Worm (Caenorhabditis elegans) whole organism, L2 larva: Measurements from ENCODE around the gene pigx-1.

ENCODE experiments used
- C34F6.9 ChIP-seq: fragments of 150-350 bp; optimal IDR thresholded peaks from 2 replicates; lab custom pipeline; 2014; ENCODE audit warnings: missing biosample characterization, missing genetic modification characterization
- F13H6.1 ChIP-seq: sonication (generic microtip); optimal IDR thresholded peaks from 2 replicates; lab custom pipeline; 2016; ENCODE audit warnings: missing genetic modification characterization, missing compliant biosample characterization
- R02D3.7 ChIP-seq: fragments of 150-350 bp; optimal IDR thresholded peaks from 2 replicates; lab custom pipeline; 2014; ENCODE audit warnings: missing biosample characterization, missing genetic modification characterization
- alr-1 ChIP-seq: fragments of 150-350 bp; optimal IDR thresholded peaks from 2 replicates; lab custom pipeline; 2014; ENCODE audit warnings: missing biosample characterization, missing genetic modification characterization
- aly-2 ChIP-seq: fragments of 150-350 bp; optimal IDR thresholded peaks from 2 replicates; lab custom pipeline; 2014; ENCODE audit warnings: missing biosample characterization, missing genetic modification characterization
- ama-1 ChIP-seq: fragments of 150-350 bp; optimal IDR thresholded peaks from 2 replicates; lab custom pipeline; 2018; ENCODE audit warnings: inconsistent platforms
- ceh-16 ChIP-seq: fragments of 150-350 bp; optimal IDR thresholded peaks from 2 replicates; lab custom pipeline; 2014; ENCODE audit warnings: missing biosample characterization, missing genetic modification characterization
- ceh-82 ChIP-seq: fragments of 150-350 bp; optimal IDR thresholded peaks from 2 replicates; lab custom pipeline; 2014; ENCODE audit warnings: missing biosample characterization, missing genetic modification characterization
- crh-2 ChIP-seq: sonication (generic microtip); optimal IDR thresholded peaks from 2 replicates; lab custom pipeline; 2017; ENCODE audit warnings: missing biosample characterization, missing genetic modification characterization
- dmd-4 ChIP-seq: sonication (generic microtip); optimal IDR thresholded peaks from 2 replicates; lab custom pipeline; 2017; ENCODE audit warnings: missing biosample characterization, missing genetic modification characterization
- egl-27 ChIP-seq: sonication (generic microtip); optimal IDR thresholded peaks from 3 replicates; lab custom pipeline; 2017; ENCODE audit warnings: missing biosample characterization, missing genetic modification reagents, missing genetic modification characterization
- elt-1 ChIP-seq: fragments of 150-350 bp; optimal IDR thresholded peaks from 2 replicates; lab custom pipeline; 2014; ENCODE audit warnings: missing biosample characterization, missing genetic modification characterization
- fos-1 ChIP-seq: fragments of 150-350 bp; optimal IDR thresholded peaks from 2 replicates; lab custom pipeline; 2014; ENCODE audit warnings: missing biosample characterization, missing genetic modification characterization
- lin-11 ChIP-seq: fragments of 150-350 bp; sonication (generic microtip); optimal IDR thresholded peaks from 2 replicates; lab custom pipeline; 2014; ENCODE audit warnings: missing biosample characterization, missing genetic modification characterization, inconsistent platforms, mixed read lengths
- lin-13 ChIP-seq: fragments of 150-350 bp; optimal IDR thresholded peaks from 2 replicates; lab custom pipeline; 2014; ENCODE audit warnings: missing biosample characterization, missing genetic modification reagents, missing genetic modification characterization
- lin-39 ChIP-seq: fragments of 150-350 bp; optimal IDR thresholded peaks from 2 replicates; lab custom pipeline; 2014; ENCODE audit warnings: missing biosample characterization, missing genetic modification reagents, missing genetic modification characterization
- lsy-2 ChIP-seq, 2 experiments: fragments of 150-350 bp in 1 of 2; sonication (generic microtip) in 1 of 2; optimal IDR thresholded peaks; 2 replicates each; lab custom pipeline; 2014 to 2017; ENCODE audit warnings: missing biosample characterization in 2 of 2, missing genetic modification characterization in 2 of 2
- mab-5 ChIP-seq: fragments of 150-350 bp; optimal IDR thresholded peaks from 2 replicates; lab custom pipeline; 2014; ENCODE audit warnings: missing biosample characterization, missing genetic modification characterization
- mbf-1 ChIP-seq: sonication (generic microtip); optimal IDR thresholded peaks from 2 replicates; lab custom pipeline; 2017; ENCODE audit warnings: missing biosample characterization, missing genetic modification characterization
- nhr-10 ChIP-seq: sonication (generic microtip); optimal IDR thresholded peaks from 2 replicates; lab custom pipeline; 2017; ENCODE audit warnings: missing biosample characterization, missing genetic modification characterization
- nhr-11 ChIP-seq: fragments of 150-350 bp; optimal IDR thresholded peaks from 2 replicates; lab custom pipeline; 2014; ENCODE audit warnings: missing biosample characterization, missing genetic modification characterization
- nhr-12 ChIP-seq: fragments of 150-350 bp; optimal IDR thresholded peaks from 2 replicates; lab custom pipeline; 2014; ENCODE audit warnings: missing biosample characterization, missing genetic modification characterization
- nhr-129 ChIP-seq: fragments of 150-350 bp; optimal IDR thresholded peaks from 2 replicates; lab custom pipeline; 2014; ENCODE audit warnings: missing biosample characterization, missing genetic modification characterization
- nhr-237 ChIP-seq: fragments of 150-350 bp; optimal IDR thresholded peaks from 2 replicates; lab custom pipeline; 2014; ENCODE audit warnings: missing biosample characterization, missing genetic modification characterization
- nhr-25 ChIP-seq: fragments of 150-350 bp; sonication (generic microtip); optimal IDR thresholded peaks from 3 replicates; lab custom pipeline; 2014; ENCODE audit warnings: missing biosample characterization, missing genetic modification characterization
- nhr-6 ChIP-seq: fragments of 150-350 bp; optimal IDR thresholded peaks from 2 replicates; lab custom pipeline; 2014; ENCODE audit warnings: missing biosample characterization, missing genetic modification characterization
- peb-1 ChIP-seq: fragments of 150-350 bp; optimal IDR thresholded peaks from 2 replicates; lab custom pipeline; 2014; ENCODE audit warnings: missing biosample characterization, missing genetic modification characterization
- skn-1 ChIP-seq: sonication (generic microtip); optimal IDR thresholded peaks from 2 replicates; lab custom pipeline; 2017; ENCODE audit warnings: missing biosample characterization, missing genetic modification characterization
- sma-3 ChIP-seq: sonication (generic microtip); optimal IDR thresholded peaks from 2 replicates; lab custom pipeline; 2016; ENCODE audit warnings: missing genetic modification reagents, missing genetic modification characterization, missing compliant biosample characterization
- sma-9 ChIP-seq, 2 experiments: fragments of 150-350 bp in 1 of 2; sonication (generic microtip) in 1 of 2; optimal IDR thresholded peaks; 2 replicates each; lab custom pipeline; 2014 to 2016; ENCODE audit warnings: missing genetic modification characterization in 2 of 2, mild to moderate bottlenecking in 1 of 2, missing biosample characterization in 1 of 2, missing compliant biosample characterization in 1 of 2, missing genetic modification reagents in 1 of 2, moderate library complexity in 1 of 2
- snpc-4 ChIP-seq: fragments of 150-350 bp; optimal IDR thresholded peaks from 2 replicates; lab custom pipeline; 2014; ENCODE audit warnings: missing biosample characterization, missing genetic modification characterization
- unc-55 ChIP-seq: fragments of 150-350 bp; sonication (generic microtip); optimal IDR thresholded peaks from 3 replicates; lab custom pipeline; 2014; ENCODE audit warnings: missing biosample characterization, missing genetic modification reagents, missing genetic modification characterization
- zag-1 ChIP-seq: fragments of 150-350 bp; optimal IDR thresholded peaks from 2 replicates; lab custom pipeline; 2014; ENCODE audit warnings: missing biosample characterization, missing genetic modification characterization
- ztf-1 ChIP-seq: fragments of 200-800 bp; sonication (Bioruptor generic); conservative IDR thresholded peaks from 2 replicates; pipeline ENCODE4 v1.3.6; 2022; ENCODE audit warnings: missing genetic modification characterization, missing compliant biosample characterization
- ztf-11 ChIP-seq: sonication (generic microtip); optimal IDR thresholded peaks from 2 replicates; lab custom pipeline; 2017; ENCODE audit warnings: missing biosample characterization, missing genetic modification characterization

The pigx-1 gene

ce11 chrX:1110723-1111122, 13.9 kb upstream of the pigx-1 start:
- no peak for TF ChIP-seq ceh-16 (tag; lab: Kevin White, UChicago)
- peak; percentile 33 for TF ChIP-seq nhr-129
- TF ChIP-seq, all 48 proteins: peak for 1

- TF ChIP-seq lin-39 (tag; lab: Kevin White, UChicago) (peak; percentile 50), lsy-2 (tag; optimal IDR thresholded peaks at IDR 0.05; lab: Kevin White, UChicago) (peak in 1 of 2 experiments; percentile 6), nhr-6 (tag; lab: Kevin White, UChicago) (no peak), nhr-237 (no peak), sma-9 (GFP tag; optimal IDR thresholded peaks at IDR 0.05; lab: Kevin White, UChicago) (peak; percentile 0), sma-9 (tag; optimal IDR thresholded peaks at IDR 0.05; lab: Kevin White, UChicago) (no peak), mab-5 (tag; lab: Kevin White, UChicago) (peak; percentile 52), nhr-129 (peak; percentile 57), unc-55 (peak; percentile 16)
Observed at ce11 chrX:1108874-1109273, 12.1 kb upstream of the pigx-1 start.

- TF ChIP-seq nhr-11 (tag; lab: Kevin White, UChicago) (no peak), sma-3 (GFP tag; lab: Kevin White, UChicago) (no peak), alr-1 (no peak), elt-1 (no peak), skn-1 (tag; lab: Kevin White, UChicago) (no peak), lin-11 (tag; lab: Kevin White, UChicago) (no peak), nhr-10 (tag; lab: Kevin White, UChicago) (no peak), lsy-2 (tag; optimal IDR thresholded peaks at IDR 0.05; lab: Kevin White, UChicago) (no peak), nhr-25 (tag; lab: Kevin White, UChicago) (no peak), zag-1 (tag; lab: Kevin White, UChicago) (no peak), mbf-1 (no peak), fos-1 (tag; lab: Kevin White, UChicago) (no peak)
Observed at ce11 chrX:1107758-1108157, 10.9 kb upstream of the pigx-1 start, which contains the start of gene C05D9.4. TSS of gene C05D9.4 (plus strand) at chrX:1108058.

- peak; percentile 50 for TF ChIP-seq mab-5 (tag; lab: Kevin White, UChicago)
- TF ChIP-seq lin-11 (tag; lab: Kevin White, UChicago) = no peak
- peak; percentile 70 for TF ChIP-seq C34F6.9 (tag; lab: Kevin White, UChicago)
- no peak for TF ChIP-seq skn-1 (tag; lab: Kevin White, UChicago)
- peak; percentile 29 for TF ChIP-seq nhr-129
- no peak for TF ChIP-seq ztf-1 (GFP tag; lab: Robert Waterston, UW)
- no peak for TF ChIP-seq ztf-11 (tag; lab: Kevin White, UChicago)
- TF ChIP-seq ceh-82 (tag; lab: Kevin White, UChicago) = no peak
- TF ChIP-seq nhr-11 (tag; lab: Kevin White, UChicago) = no peak
- TF ChIP-seq unc-55 = peak; percentile 63
- no peak for TF ChIP-seq aly-2 (tag; lab: Kevin White, UChicago)
- TF ChIP-seq peb-1 = no peak
- TF ChIP-seq nhr-12 (tag; lab: Kevin White, UChicago) = no peak
- TF ChIP-seq crh-2 (tag; lab: Kevin White, UChicago) = peak; percentile 7
- TF ChIP-seq nhr-237 = no peak
- peak; percentile 22 for TF ChIP-seq zag-1 (tag; lab: Kevin White, UChicago)
- TF ChIP-seq lin-13 (GFP tag; lab: Kevin White, UChicago) = no peak
- TF ChIP-seq lsy-2 (tag; optimal IDR thresholded peaks at IDR 0.05; lab: Kevin White, UChicago) = peak in 1 of 2 experiments; percentile 51
- TF ChIP-seq sma-9 (GFP tag; optimal IDR thresholded peaks at IDR 0.05; lab: Kevin White, UChicago) = peak; percentile 47
- no peak for TF ChIP-seq sma-9 (tag; optimal IDR thresholded peaks at IDR 0.05; lab: Kevin White, UChicago)
- peak; percentile 6 for TF ChIP-seq fos-1 (tag; lab: Kevin White, UChicago)
- TF ChIP-seq R02D3.7 (tag; lab: Kevin White, UChicago) = no peak
- TF ChIP-seq F13H6.1 = peak; percentile 41
- TF ChIP-seq, all 48 proteins: peak for 10
Observed at ce11 chrX:1103702-1104262, 7.0 kb upstream of the pigx-1 start, which contains the start of gene ife-4. TSS of gene ife-4 (plus strand) at chrX:1104212.

- no peak for TF ChIP-seq dmd-4 (tag; lab: Kevin White, UChicago)
- TF ChIP-seq egl-27 = no peak
- TF ChIP-seq F13H6.1 = no peak
- TF ChIP-seq crh-2 (tag; lab: Kevin White, UChicago) = no peak
- TF ChIP-seq ama-1 (lab: Kevin White, UChicago) = no peak
- TF ChIP-seq elt-1 = no peak
- TF ChIP-seq ztf-11 (tag; lab: Kevin White, UChicago) = no peak
- no peak for TF ChIP-seq snpc-4
- no peak for TF ChIP-seq zag-1 (tag; lab: Kevin White, UChicago)
- no peak for TF ChIP-seq C34F6.9 (tag; lab: Kevin White, UChicago)
- no peak for TF ChIP-seq skn-1 (tag; lab: Kevin White, UChicago)
- TF ChIP-seq, all 48 proteins: peak for 0
Observed at ce11 chrX:1094332-1094731, 2.5 kb downstream of the pigx-1 start.
